Worm (Caenorhabditis elegans): ENCODE data around the gene C23F12.4.

ce11 chrX:9372221-9372620 lies 14.9 kb upstream of the C23F12.4 start:
- TF ChIP-seq him-1 (tag; optimal IDR thresholded peaks at IDR 0.05), result no peak
- TF ChIP-seq dao-5 (tag; optimal IDR thresholded peaks at IDR 0.05), result no peak
- TF ChIP-seq W03F9.2 (tag; optimal IDR thresholded peaks at IDR 0.05), result no peak

Data from whole organism, L4/young adult.